Worm (Caenorhabditis elegans): ENCODE data around the gene C07B5.6.

The C07B5.6 gene

DNA sequence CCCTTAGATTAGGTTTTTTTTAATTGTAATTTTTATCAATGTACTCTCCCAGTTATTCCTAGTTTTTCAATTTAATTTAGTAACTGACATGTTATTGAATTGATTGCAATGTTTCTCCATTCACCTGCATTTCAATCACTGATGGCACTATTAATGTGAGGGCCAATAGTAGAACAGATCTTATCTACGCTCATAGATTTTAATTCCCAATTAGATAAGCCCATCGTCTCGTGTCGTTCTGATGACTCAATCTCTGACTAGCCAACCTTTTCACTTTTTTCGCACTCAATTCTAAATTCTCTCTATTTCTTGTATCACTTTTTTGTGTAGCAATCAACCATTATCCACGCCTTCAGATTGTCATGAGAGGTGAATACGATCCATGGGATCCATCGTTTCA, 6.4 kb upstream of the C07B5.6 start:
- TF ChIP-seq pqm-1 (tag; optimal IDR thresholded peaks at IDR 0.05) (no peak), fkh-6 (tag; optimal IDR thresholded peaks at IDR 0.05) (no peak), elt-2 (tag; optimal IDR thresholded peaks at IDR 0.05) (no peak)

- TF ChIP-seq eyg-1 (tag; optimal IDR thresholded peaks at IDR 0.05) (no peak), ceh-45 (GFP tag; IDR thresholded peaks at IDR 0.05) (no peak), F13H6.1 (tag; optimal IDR thresholded peaks at IDR 0.05) (no peak), mec-3 (tag; optimal IDR thresholded peaks at IDR 0.05; ENCODE audit: borderline replicate concordance) (no peak), unc-3 (GFP tag; conservative IDR thresholded peaks at IDR 0.05) (no peak), unc-3 (tag; optimal IDR thresholded peaks at IDR 0.05) (no peak)
Measured at ce11 chrX:9517106-9517505, 1.7 kb upstream of the C07B5.6 start, which contains the start of gene C07B5.2. C07B5.2 (minus strand) TSS chrX:9517206.

- TF ChIP-seq ceh-19 (GFP tag; optimal IDR thresholded peaks at IDR 0.05) (no peak), ceh-14 (tag; optimal IDR thresholded peaks at IDR 0.05) (no peak), syd-9 (tag; optimal IDR thresholded peaks at IDR 0.05) (no peak), Y22D7AL.16 (tag; optimal IDR thresholded peaks at IDR 0.05) (no peak), sox-2 (GFP tag; IDR thresholded peaks at IDR 0.05) (no peak), C38D4.7 (GFP tag; optimal IDR thresholded peaks at IDR 0.05) (no peak), odd-2 (tag; optimal IDR thresholded peaks at IDR 0.05) (no peak), ceh-30 (tag; optimal IDR thresholded peaks at IDR 0.05) (no peak), K09A11.1 (tag; optimal IDR thresholded peaks at IDR 0.05; ENCODE audit: insufficient read depth) (no peak), madf-2 (tag; optimal IDR thresholded peaks at IDR 0.05) (no peak), nhr-232 (tag; optimal IDR thresholded peaks at IDR 0.05) (no peak), nfya-1 (tag; optimal IDR thresholded peaks at IDR 0.05) (no peak), zip-5 (tag; optimal IDR thresholded peaks at IDR 0.05) (no peak), ztf-16 (tag; optimal IDR thresholded peaks at IDR 0.05) (no peak), ceh-6 (GFP tag; optimal IDR thresholded peaks at IDR 0.05) (no peak)
Measured at ce11 chrX:9523118-9523517, 4.3 kb downstream of the C07B5.6 start, which contains the start of gene C07B5.3. C07B5.3 (minus strand) TSS chrX:9523218.

ce11 chrX:9527898-9528297, 9.1 kb downstream of the C07B5.6 start:
- no peak for TF ChIP-seq dmd-4 (tag; optimal IDR thresholded peaks at IDR 0.05; ENCODE audit: borderline replicate concordance)
- no peak for TF ChIP-seq fkh-6 (tag; optimal IDR thresholded peaks at IDR 0.05)
- no peak for TF ChIP-seq lim-6 (tag; optimal IDR thresholded peaks at IDR 0.05)
- TF ChIP-seq ceh-6 (GFP tag; optimal IDR thresholded peaks at IDR 0.05), result no peak
- no peak for TF ChIP-seq dve-1 (tag; optimal IDR thresholded peaks at IDR 0.05)
- no peak for TF ChIP-seq pha-4 (tag; optimal IDR thresholded peaks at IDR 0.05)
- no peak for TF ChIP-seq F13H6.1 (tag; optimal IDR thresholded peaks at IDR 0.05)
- TF ChIP-seq ceh-22 (tag; optimal IDR thresholded peaks at IDR 0.05), result no peak
- no peak for TF ChIP-seq T23F11.4 (GFP tag; optimal IDR thresholded peaks at IDR 0.05)

DNA sequence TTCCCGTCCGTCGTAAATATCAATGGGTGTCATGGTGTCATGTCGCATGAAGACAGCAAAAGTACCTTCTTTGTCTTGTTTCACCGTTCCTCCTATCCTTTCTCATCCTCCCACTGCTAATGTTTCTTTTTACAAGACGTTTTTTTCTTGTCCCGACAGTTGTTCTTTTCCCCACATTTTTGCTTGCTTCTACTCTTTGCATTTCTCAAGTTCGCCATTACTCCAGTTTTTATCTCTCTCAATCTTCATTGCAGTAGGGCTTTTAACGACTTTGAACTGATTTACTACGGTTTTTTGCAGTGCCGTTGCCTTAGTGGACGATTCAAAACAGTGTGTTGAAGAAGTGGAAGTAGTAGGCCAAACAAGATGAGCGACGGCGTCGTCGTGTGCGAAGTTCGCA, 10.5 kb downstream of the C07B5.6 start, which contains the start of gene C07B5.4:
TSS of gene C07B5.4 (plus strand) at position 301 of the 400 bp plus-strand sequence.
- TF ChIP-seq fax-1 (tag; optimal IDR thresholded peaks at IDR 0.05) (no peak), gmeb-2 (tag; optimal IDR thresholded peaks at IDR 0.05) (no peak), ttx-3 (tag; optimal IDR thresholded peaks at IDR 0.05) (no peak), hlh-13 (GFP tag; optimal IDR thresholded peaks at IDR 0.05) (no peak), dmd-4 (tag; optimal IDR thresholded peaks at IDR 0.05; ENCODE audit: borderline replicate concordance) (no peak)

DNA sequence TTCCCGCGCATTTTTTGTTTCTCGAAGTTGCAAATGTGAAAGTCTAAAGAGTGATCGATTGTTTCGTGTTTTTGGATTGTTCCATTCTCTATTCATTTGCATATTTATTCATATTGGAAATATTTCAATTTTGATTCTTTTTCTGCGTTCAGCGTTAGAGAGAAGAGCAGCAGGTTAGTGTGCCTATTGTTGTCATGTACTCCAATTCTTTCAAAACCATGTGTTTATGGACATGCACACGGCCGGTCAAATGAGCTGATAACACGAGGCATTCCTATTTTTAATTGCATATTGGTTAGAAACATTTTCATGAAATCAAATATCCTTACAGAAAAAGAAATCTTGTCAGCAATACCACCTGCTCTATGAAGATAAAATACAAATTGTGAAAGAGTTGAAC, 12.8 kb downstream of the C07B5.6 start:
- TF ChIP-seq dve-1 (tag; optimal IDR thresholded peaks at IDR 0.05), result no peak
- TF ChIP-seq hlh-8 (tag; optimal IDR thresholded peaks at IDR 0.05), result no peak
- no peak for TF ChIP-seq F13H6.1 (tag; optimal IDR thresholded peaks at IDR 0.05)
- TF ChIP-seq elt-2 (tag; optimal IDR thresholded peaks at IDR 0.05), result no peak
- TF ChIP-seq dmd-4 (tag; optimal IDR thresholded peaks at IDR 0.05; ENCODE audit: borderline replicate concordance), result no peak
- no peak for TF ChIP-seq hlh-6 (tag; optimal IDR thresholded peaks at IDR 0.05)
- TF ChIP-seq pat-9 (tag; optimal IDR thresholded peaks at IDR 0.05), result no peak
- no peak for TF ChIP-seq unc-3 (GFP tag; conservative IDR thresholded peaks at IDR 0.05)
- TF ChIP-seq unc-3 (tag; optimal IDR thresholded peaks at IDR 0.05), result no peak
- TF ChIP-seq hlh-30 (tag; optimal IDR thresholded peaks at IDR 0.05; ENCODE audit: insufficient read depth), result no peak
- TF ChIP-seq C08G9.2 (tag; optimal IDR thresholded peaks at IDR 0.05), result no peak
- TF ChIP-seq lin-11 (tag; optimal IDR thresholded peaks at IDR 0.05), result no peak
- no peak for TF ChIP-seq zip-5 (tag; optimal IDR thresholded peaks at IDR 0.05)
- no peak for TF ChIP-seq nfya-1 (tag; optimal IDR thresholded peaks at IDR 0.05)

Measured in whole organism, late embryonic.